Worm (Caenorhabditis elegans) whole organism, dauer: ENCODE data around the gene mel-11.

ENCODE experiments used
- unc-62 ChIP-seq: sonication (generic microtip); optimal IDR thresholded peaks from 2 replicates; lab custom pipeline; 2017; ENCODE audit warnings: missing biosample characterization, missing genetic modification reagents, missing genetic modification characterization

mel-11 gene

ce11 chrII:9379796-9380195 lies 21.5 kb downstream of the mel-11 start, which contains the start of gene srh-48:
TSS of gene srh-48 (plus strand) at chrII:9380096.
- no peak for TF ChIP-seq unc-62 (GFP tag; lab: Kevin White, UChicago)

- TF ChIP-seq unc-62 (GFP tag; lab: Kevin White, UChicago): no peak
These were observed 26.9 kb downstream of the mel-11 start, which contains the start of gene C06C3.7 for ce11 chrII:9385241-9385640. TSS of gene C06C3.7 (plus strand) at chrII:9385541.

DNA sequence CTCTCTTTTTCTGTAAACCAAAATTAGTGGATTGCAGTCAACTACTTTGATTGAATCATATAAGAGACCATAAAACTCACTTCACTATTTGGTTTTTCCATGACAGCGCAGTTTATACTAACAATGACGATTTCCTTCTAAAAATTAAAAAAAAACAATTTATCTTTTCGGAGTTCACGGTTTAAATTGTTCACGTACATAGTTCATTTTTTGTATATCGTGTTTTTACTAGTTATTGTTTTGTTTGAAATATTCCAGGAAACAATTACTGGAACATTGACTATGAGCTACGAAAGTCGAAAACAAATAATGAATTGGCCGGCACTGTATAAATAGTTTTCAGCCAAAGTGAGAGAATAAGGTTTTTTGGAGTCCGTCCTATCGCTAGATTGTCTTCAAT lies 34.4 kb downstream of the mel-11 start, which contains the start of gene lido-17:
lido-17 (minus strand) TSS at position 101 of the 400 bp plus-strand sequence.
- no peak for TF ChIP-seq unc-62 (GFP tag; lab: Kevin White, UChicago)

ce11 chrII:9397496-9397895 lies 39.2 kb downstream of the mel-11 start, which contains the start of gene Y51B9A.9:
TSS of gene Y51B9A.9 (minus strand) at chrII:9397596.
- no peak for TF ChIP-seq unc-62 (GFP tag; lab: Kevin White, UChicago)

DNA sequence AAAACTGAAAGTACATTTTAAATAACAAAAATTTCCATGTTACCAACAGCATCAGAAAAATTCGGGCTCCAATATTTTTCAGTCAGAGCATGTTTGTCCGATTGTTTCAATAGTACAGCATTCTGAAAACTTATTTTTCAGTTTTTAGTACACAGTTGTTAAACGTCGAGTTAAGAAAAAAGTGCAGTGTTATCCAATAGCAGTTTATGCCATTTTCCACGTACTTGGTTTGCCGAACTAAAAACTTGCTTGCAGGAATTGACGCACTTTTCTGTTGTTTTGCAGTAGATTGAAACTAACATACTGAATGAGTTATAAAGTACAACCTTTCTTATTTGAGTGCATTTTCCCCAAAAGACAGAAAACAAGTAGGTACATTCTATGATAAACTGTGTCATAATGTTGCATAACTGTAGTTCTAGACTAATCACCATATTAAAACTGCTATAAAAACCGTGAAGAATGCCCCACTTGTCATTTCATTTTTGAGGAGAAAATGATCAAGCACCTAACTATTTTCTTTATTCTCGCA lies 40.1 kb downstream of the mel-11 start, which contains the start of the genes Y51B9A.14 and Y51B9A.8:
Y51B9A.14 (minus strand) TSS at position 101 of the 532 bp plus-strand sequence.
Y51B9A.8 (plus strand) TSS at position 482 of the 532 bp plus-strand sequence.
- no peak for TF ChIP-seq unc-62 (GFP tag; lab: Kevin White, UChicago)

DNA sequence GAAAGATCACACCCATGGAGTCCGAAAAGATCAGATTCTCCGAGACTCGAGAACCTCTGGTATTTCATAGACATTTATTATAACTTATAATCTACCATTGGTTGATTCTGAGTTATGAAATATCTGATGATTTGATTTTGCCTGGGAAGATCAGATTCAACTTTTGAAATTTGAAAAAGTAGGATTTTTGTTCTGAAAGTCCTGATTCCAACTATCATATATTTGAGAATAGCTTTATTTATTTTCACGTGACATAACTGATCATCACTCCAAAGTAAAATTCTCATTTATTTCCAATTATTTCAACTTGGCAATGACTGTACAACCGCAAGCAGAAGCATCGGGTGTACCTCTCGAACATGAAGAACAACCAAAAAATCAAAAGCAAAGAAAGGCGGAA lies 41.4 kb downstream of the mel-11 start, which contains the start of gene Y51B9A.7:
Y51B9A.7 (plus strand) TSS at position 301 of the 400 bp plus-strand sequence.
- no peak for TF ChIP-seq unc-62 (GFP tag; lab: Kevin White, UChicago)

DNA sequence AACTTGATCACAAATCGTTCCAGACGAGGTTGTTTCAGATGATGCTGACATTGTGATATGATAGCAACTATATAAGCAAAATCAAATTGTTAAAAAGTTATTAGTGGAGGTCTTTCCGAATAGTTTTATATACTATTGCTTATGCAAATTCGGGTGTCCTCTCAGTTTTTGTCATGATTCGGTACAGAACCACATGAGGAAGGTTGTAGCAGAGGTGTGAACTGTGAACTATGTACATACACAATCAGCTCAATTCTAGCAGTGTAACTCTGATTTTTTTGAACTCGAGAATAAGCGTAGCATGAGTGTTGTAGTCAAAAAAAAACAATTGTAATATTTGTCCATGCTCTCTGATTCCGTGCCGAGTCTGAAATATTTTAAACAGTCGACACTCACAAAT lies 44.8 kb downstream of the mel-11 start, which contains the start of gene Y51B9A.6:
Y51B9A.6 (minus strand) TSS at position 101 of the 400 bp plus-strand sequence.
- no peak for TF ChIP-seq unc-62 (GFP tag; lab: Kevin White, UChicago)

ce11 chrII:9403846-9404245 lies 45.5 kb downstream of the mel-11 start, which contains the start of gene Y51B9A.5:
TSS of gene Y51B9A.5 (plus strand) at chrII:9404146.
- no peak for TF ChIP-seq unc-62 (GFP tag; lab: Kevin White, UChicago)

DNA sequence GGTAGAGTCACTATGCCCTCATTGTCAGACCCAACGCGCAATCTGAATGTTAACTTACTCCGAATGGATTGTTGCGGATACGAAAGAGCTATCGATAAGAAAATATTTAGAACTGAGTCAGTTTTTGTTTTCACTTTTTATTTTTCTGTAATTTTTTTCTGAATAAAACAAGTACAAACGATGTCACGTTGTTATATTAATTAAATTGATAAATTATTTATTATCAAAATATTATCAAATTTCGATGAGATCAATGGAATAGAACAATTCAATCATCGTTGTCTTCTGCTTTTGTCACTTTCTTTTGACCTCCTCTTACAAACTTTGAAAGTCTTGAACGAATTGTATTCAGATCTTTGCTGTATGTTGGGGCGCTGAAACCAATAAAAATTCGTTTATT lies 48.7 kb downstream of the mel-11 start, which contains the start of gene mpz-6:
mpz-6 (minus strand) TSS at position 101 of the 400 bp plus-strand sequence.
- no peak for TF ChIP-seq unc-62 (GFP tag; lab: Kevin White, UChicago)

- TF ChIP-seq unc-62 (GFP tag; lab: Kevin White, UChicago): no peak
These were observed 49.1 kb downstream of the mel-11 start, which contains the start of gene arrd-2 for ce11 chrII:9407469-9407868. TSS of gene arrd-2 (plus strand) at chrII:9407769.

DNA sequence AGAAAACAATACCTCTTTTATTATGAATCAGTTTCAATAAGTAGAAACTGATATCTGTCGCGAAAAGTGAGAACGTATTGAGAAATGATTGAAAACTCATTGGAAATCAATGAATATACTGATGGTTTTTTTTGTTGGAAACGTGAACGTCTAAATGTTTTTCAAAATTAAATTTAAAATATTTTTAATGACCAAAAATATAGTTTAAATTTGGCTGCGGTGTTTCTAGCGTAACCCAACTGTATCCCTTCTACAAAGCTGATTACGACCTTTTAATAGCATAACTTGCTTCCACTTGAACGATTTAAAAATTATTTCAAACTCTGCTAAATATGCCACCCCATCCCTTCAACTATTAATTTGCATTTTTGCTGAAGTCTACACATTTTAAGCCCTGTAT lies 53.2 kb downstream of the mel-11 start, which contains the start of gene M176.9:
M176.9 (minus strand) TSS at position 101 of the 400 bp plus-strand sequence.
- TF ChIP-seq unc-62 (GFP tag; lab: Kevin White, UChicago): no peak

- no peak for TF ChIP-seq unc-62 (GFP tag; lab: Kevin White, UChicago)
These were observed 53.8 kb downstream of the mel-11 start, which contains the start of gene arrd-3 for ce11 chrII:9412086-9412608. TSS of gene arrd-3 (plus strand) at chrII:9412558.

- no peak for TF ChIP-seq unc-62 (GFP tag; lab: Kevin White, UChicago)
These were observed 58.3 kb downstream of the mel-11 start, which contains the start of the genes gss-1 and chch-3 for ce11 chrII:9416381-9417276. TSS of gene gss-1 (minus strand) at chrII:9416431. TSS of gene chch-3 (plus strand) at chrII:9417013.

ce11 chrII:9418065-9418567 lies 59.8 kb downstream of the mel-11 start, which contains the start of the genes M176.4 and M176.16:
TSS of gene M176.4 (plus strand) at chrII:9418365.
TSS of gene M176.16 (plus strand) at chrII:9418517.
- no peak for TF ChIP-seq unc-62 (GFP tag; lab: Kevin White, UChicago)
